Fruit fly (Drosophila melanogaster) whole organism, prepupa: ENCODE measurements around the gene Vm26Ab.

Source experiments
- Blimp-1 ChIP-seq: fragments of 200-800 bp; sonication (Bioruptor generic); optimal IDR thresholded peaks from 3 replicates; lab custom pipeline; 2017; ENCODE audit warnings: missing biosample characterization, missing genetic modification characterization, mild to moderate bottlenecking, moderate library complexity, missing genetic modification reagents
- CG10669 ChIP-seq: fragments of 200-800 bp; sonication (Bioruptor generic); optimal IDR thresholded peaks from 3 replicates; lab custom pipeline; 2018; ENCODE audit warnings: missing biosample characterization, mild to moderate bottlenecking, missing genetic modification characterization, moderate library complexity
- CG11294 ChIP-seq: fragments of 200-800 bp; sonication (Bioruptor generic); IDR thresholded peaks from 2 replicates; pipeline ENCODE4 v1.3.6; 2022; ENCODE audit warnings: missing biosample characterization, missing genetic modification characterization
- CG11902 ChIP-seq: fragments of 200-800 bp; sonication (Bioruptor generic); optimal IDR thresholded peaks from 3 replicates; lab custom pipeline; 2016; ENCODE audit warnings: missing biosample characterization, missing genetic modification characterization
- CG15336 ChIP-seq: fragments of 200-800 bp; sonication (Bioruptor generic); IDR thresholded peaks from 2 replicates; pipeline ENCODE4 v1.3.6; 2022; ENCODE audit warnings: missing biosample characterization, missing genetic modification characterization
- CG1621 ChIP-seq: fragments of 200-800 bp; sonication (Bioruptor generic); optimal IDR thresholded peaks from 3 replicates; lab custom pipeline; 2018; ENCODE audit warnings: missing biosample characterization, mild to moderate bottlenecking, missing genetic modification characterization
- CG16779 ChIP-seq: fragments of 200-800 bp; sonication (Bioruptor generic); optimal IDR thresholded peaks from 3 replicates; lab custom pipeline; 2017; ENCODE audit warnings: missing biosample characterization, mild to moderate bottlenecking, missing genetic modification characterization
- CG31627 ChIP-seq: fragments of 200-800 bp; sonication (Bioruptor generic); optimal IDR thresholded peaks from 3 replicates; lab custom pipeline; 2016; ENCODE audit warnings: missing biosample characterization, missing genetic modification characterization
- CG4318 ChIP-seq: fragments of 200-800 bp; sonication (Bioruptor generic); optimal IDR thresholded peaks from 3 replicates; lab custom pipeline; 2017; ENCODE audit warnings: missing biosample characterization, mild to moderate bottlenecking, missing genetic modification characterization
- CG6163 ChIP-seq: fragments of 200-800 bp; sonication (Bioruptor generic); IDR thresholded peaks from 3 replicates; pipeline ENCODE4 v1.3.6; 2022; ENCODE audit warnings: missing biosample characterization, missing genetic modification characterization
- CG6276 ChIP-seq: fragments of 200-800 bp; sonication (Bioruptor generic); optimal IDR thresholded peaks from 2 replicates; lab custom pipeline; 2017; ENCODE audit warnings: missing biosample characterization, mild to moderate bottlenecking, missing genetic modification characterization
- CG6792 ChIP-seq: fragments of 200-800 bp; sonication (Bioruptor generic); optimal IDR thresholded peaks from 3 replicates; lab custom pipeline; 2016; ENCODE audit warnings: missing biosample characterization, missing genetic modification characterization
- CG6808 ChIP-seq: fragments of 200-800 bp; sonication (Bioruptor generic); optimal IDR thresholded peaks from 3 replicates; lab custom pipeline; 2017; ENCODE audit warnings: missing biosample characterization, missing genetic modification characterization, mild to moderate bottlenecking, moderate library complexity, missing genetic modification reagents
- CG6854 ChIP-seq: fragments of 200-800 bp; sonication (Bioruptor generic); optimal IDR thresholded peaks from 2 replicates; lab custom pipeline; 2017; ENCODE audit warnings: missing biosample characterization, mild to moderate bottlenecking, missing genetic modification characterization
- CG8119 ChIP-seq: fragments of 200-800 bp; sonication (Bioruptor generic); IDR thresholded peaks from 3 replicates; pipeline ENCODE4 v1.3.6; 2022; ENCODE audit warnings: missing biosample characterization, missing genetic modification characterization
- CG9139 ChIP-seq: fragments of 200-800 bp; sonication (Bioruptor generic); optimal IDR thresholded peaks from 3 replicates; lab custom pipeline; 2017; ENCODE audit warnings: missing biosample characterization, mild to moderate bottlenecking, missing genetic modification characterization
- Eip75B ChIP-seq: fragments of 200-800 bp; sonication (Bioruptor generic); optimal IDR thresholded peaks from 3 replicates; lab custom pipeline; 2016; ENCODE audit warnings: missing biosample characterization, missing genetic modification characterization
- Eip78C ChIP-seq: fragments of 200-800 bp; sonication (Bioruptor generic); peaks from one replicate; lab custom pipeline; 2016; ENCODE audit warnings: missing biosample characterization, missing genetic modification characterization
- Eip93F ChIP-seq: fragments of 200-800 bp; sonication (Bioruptor generic); optimal IDR thresholded peaks from 2 replicates; lab custom pipeline; 2016; ENCODE audit warnings: missing biosample characterization, mild to moderate bottlenecking, missing genetic modification characterization
- Ets21C ChIP-seq: fragments of 200-800 bp; sonication (Bioruptor generic); optimal IDR thresholded peaks from 3 replicates; lab custom pipeline; 2016; ENCODE audit warnings: missing biosample characterization, missing genetic modification characterization
- Gug ChIP-seq: fragments of 200-800 bp; sonication (Bioruptor generic); IDR thresholded peaks from 2 replicates; pipeline ENCODE4 v1.3.6; 2022; ENCODE audit warnings: missing biosample characterization, missing genetic modification characterization
- Hr38 ChIP-seq: sonication (Bioruptor generic); optimal IDR thresholded peaks from 2 replicates; lab custom pipeline; 2016; ENCODE audit warnings: missing biosample characterization, missing genetic modification characterization
- Hr39 ChIP-seq: fragments of 200-800 bp; sonication (Bioruptor generic); optimal IDR thresholded peaks from 2 replicates; lab custom pipeline; 2016; ENCODE audit warnings: missing biosample characterization, missing genetic modification characterization
- Hr4 ChIP-seq: fragments of 200-800 bp; sonication (Bioruptor generic); optimal IDR thresholded peaks from 3 replicates; lab custom pipeline; 2016; ENCODE audit warnings: missing biosample characterization, missing genetic modification characterization
- Lpt ChIP-seq: fragments of 200-800 bp; sonication (Bioruptor generic); optimal IDR thresholded peaks from 3 replicates; lab custom pipeline; 2016; ENCODE audit warnings: missing biosample characterization, missing genetic modification characterization
- Met ChIP-seq: fragments of 200-800 bp; sonication (Bioruptor generic); optimal IDR thresholded peaks from 3 replicates; lab custom pipeline; 2016; ENCODE audit warnings: missing biosample characterization, missing genetic modification characterization
- Smox ChIP-seq: fragments of 200-800 bp; sonication (Bioruptor generic); optimal IDR thresholded peaks from 3 replicates; lab custom pipeline; 2016; ENCODE audit warnings: missing biosample characterization, missing genetic modification characterization
- Sox102F ChIP-seq: fragments of 200-800 bp; sonication (Bioruptor generic); optimal IDR thresholded peaks from 2 replicates; lab custom pipeline; 2016; ENCODE audit warnings: missing biosample characterization, mild to moderate bottlenecking, missing genetic modification characterization
- Sox14 ChIP-seq: fragments of 200-800 bp; sonication (Bioruptor generic); optimal IDR thresholded peaks from 3 replicates; lab custom pipeline; 2016; ENCODE audit warnings: missing biosample characterization, missing genetic modification characterization
- Sox15 ChIP-seq: fragments of 200-800 bp; sonication (Bioruptor generic); optimal IDR thresholded peaks from 3 replicates; lab custom pipeline; 2016; ENCODE audit warnings: missing biosample characterization, missing genetic modification characterization
- cyc ChIP-seq: fragments of 200-800 bp; sonication (Bioruptor generic); optimal IDR thresholded peaks from 3 replicates; lab custom pipeline; 2016; ENCODE audit warnings: missing biosample characterization, missing genetic modification characterization
- eg ChIP-seq: fragments of 200-800 bp; sonication (Bioruptor generic); IDR thresholded peaks from 3 replicates; pipeline ENCODE4 v1.3.6; 2022; ENCODE audit warnings: missing biosample characterization, missing genetic modification characterization
- esn ChIP-seq: fragments of 200-800 bp; sonication (Bioruptor generic); optimal IDR thresholded peaks from 2 replicates; lab custom pipeline; 2016; ENCODE audit warnings: missing biosample characterization, mild to moderate bottlenecking, missing genetic modification characterization, moderate library complexity
- fd59A ChIP-seq: fragments of 200-800 bp; sonication (Bioruptor generic); optimal IDR thresholded peaks from 2 replicates; lab custom pipeline; 2017; ENCODE audit warnings: missing biosample characterization, mild to moderate bottlenecking, missing genetic modification characterization, missing genetic modification reagents
- fkh ChIP-seq: fragments of 200-800 bp; sonication (Bioruptor generic); optimal IDR thresholded peaks from 3 replicates; lab custom pipeline; 2017; ENCODE audit warnings: missing biosample characterization, mild to moderate bottlenecking, missing genetic modification characterization, moderate library complexity
- lz ChIP-seq: fragments of 200-800 bp; sonication (Bioruptor generic); optimal IDR thresholded peaks from 3 replicates; lab custom pipeline; 2016; ENCODE audit warnings: missing biosample characterization, missing genetic modification characterization
- svp ChIP-seq: fragments of 200-800 bp; sonication (Bioruptor generic); peaks from one replicate; lab custom pipeline; 2016; ENCODE audit warnings: missing biosample characterization, missing genetic modification characterization
- topi ChIP-seq: fragments of 200-800 bp; sonication (Bioruptor generic); optimal IDR thresholded peaks from 3 replicates; lab custom pipeline; 2016; ENCODE audit warnings: missing biosample characterization, missing genetic modification characterization
- vri ChIP-seq: fragments of 200-800 bp; sonication (Bioruptor generic); optimal IDR thresholded peaks from 3 replicates; lab custom pipeline; 2016; ENCODE audit warnings: missing biosample characterization, mild to moderate bottlenecking, missing genetic modification characterization

Gene Vm26Ab

dm6 chr2L:5964851-5965250, 8.0 kb downstream of the Vm26Ab start, which contains the start of gene psd:
Gene psd, minus strand, starts transcription at chr2L:5964951.
- TF ChIP-seq Eip78C (GFP tag; lab: Kevin White, UChicago) (peak; percentile 48), CG8119 (no peak), esn (no peak)

DNA sequence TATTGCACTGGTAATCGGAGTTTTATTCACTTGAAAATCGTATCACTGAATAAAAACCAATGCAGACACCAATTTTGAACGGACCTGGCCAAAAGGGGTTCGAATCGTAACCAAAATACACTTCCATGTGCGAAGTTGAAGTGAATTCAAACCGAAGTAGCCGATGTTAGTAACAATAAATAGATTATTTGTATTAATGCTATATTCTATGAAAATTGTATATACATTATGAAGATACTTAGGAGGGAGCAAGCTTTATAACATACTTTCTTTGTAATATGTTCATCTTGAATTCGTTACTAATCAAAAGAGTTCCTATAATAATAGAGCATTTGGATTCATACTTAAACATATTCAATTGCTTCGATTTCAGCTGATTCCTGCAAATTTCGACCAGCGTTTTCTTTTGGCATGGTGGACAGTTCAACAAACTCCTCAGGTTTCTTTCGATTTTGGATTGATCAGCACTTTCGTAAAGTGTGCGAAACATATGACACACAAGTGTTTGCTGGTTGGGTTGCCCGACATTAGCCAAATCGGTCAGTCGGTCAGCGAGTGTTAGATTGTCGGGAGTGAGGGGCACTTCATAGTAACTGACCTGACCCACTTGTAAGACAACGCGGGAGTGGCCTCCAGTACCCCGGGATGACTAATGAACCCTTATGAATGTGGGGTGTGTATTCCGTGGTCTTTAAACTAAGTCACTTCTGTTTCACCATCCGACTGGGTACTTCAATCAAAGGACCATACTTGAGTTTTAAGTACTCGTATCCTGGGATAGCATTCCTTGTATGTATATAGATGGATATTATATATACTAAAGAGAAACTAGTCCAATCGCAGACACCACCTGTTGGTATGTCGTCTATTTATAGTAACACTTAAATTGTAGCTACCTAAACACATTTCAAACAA, 11.2 kb downstream of the Vm26Ab start, which contains the start of the genes CG13992 and Ucp4C:
Gene CG13992 (minus strand): TSS at position 51 of the 915 bp plus-strand sequence.
Gene Ucp4C (plus strand): TSS at position 865 of the 915 bp plus-strand sequence.
- no peak for TF ChIP-seq CG11902 (GFP tag; lab: Kevin White, UChicago)
- no peak for TF ChIP-seq CG15336 (GFP tag; lab: Robert Waterston, UW)
- no peak for TF ChIP-seq CG16779 (tag; lab: Kevin White, UChicago)

- TF ChIP-seq CG6808 (GFP tag; lab: Kevin White, UChicago) (no peak), Blimp-1 (no peak), fd59A (GFP tag; lab: Kevin White, UChicago) (no peak), Gug (GFP tag; lab: Robert Waterston, UW) (no peak), fkh (no peak), Eip78C (GFP tag; lab: Kevin White, UChicago) (no peak), Hr38 (GFP tag; lab: Kevin White, UChicago) (no peak), Hr4 (no peak), svp (GFP tag; lab: Kevin White, UChicago) (no peak), Eip93F (no peak), Ets21C (GFP tag; lab: Kevin White, UChicago) (no peak), Sox14 (no peak), Lpt (GFP tag; lab: Kevin White, UChicago) (no peak)
- TF ChIP-seq, all 60 proteins: peak for 0
These were observed 12.8 kb downstream of the Vm26Ab start, which contains the start of gene Ucp4B for dm6 chr2L:5969559-5969958. Gene Ucp4B, plus strand, starts transcription at chr2L:5969859.

DNA sequence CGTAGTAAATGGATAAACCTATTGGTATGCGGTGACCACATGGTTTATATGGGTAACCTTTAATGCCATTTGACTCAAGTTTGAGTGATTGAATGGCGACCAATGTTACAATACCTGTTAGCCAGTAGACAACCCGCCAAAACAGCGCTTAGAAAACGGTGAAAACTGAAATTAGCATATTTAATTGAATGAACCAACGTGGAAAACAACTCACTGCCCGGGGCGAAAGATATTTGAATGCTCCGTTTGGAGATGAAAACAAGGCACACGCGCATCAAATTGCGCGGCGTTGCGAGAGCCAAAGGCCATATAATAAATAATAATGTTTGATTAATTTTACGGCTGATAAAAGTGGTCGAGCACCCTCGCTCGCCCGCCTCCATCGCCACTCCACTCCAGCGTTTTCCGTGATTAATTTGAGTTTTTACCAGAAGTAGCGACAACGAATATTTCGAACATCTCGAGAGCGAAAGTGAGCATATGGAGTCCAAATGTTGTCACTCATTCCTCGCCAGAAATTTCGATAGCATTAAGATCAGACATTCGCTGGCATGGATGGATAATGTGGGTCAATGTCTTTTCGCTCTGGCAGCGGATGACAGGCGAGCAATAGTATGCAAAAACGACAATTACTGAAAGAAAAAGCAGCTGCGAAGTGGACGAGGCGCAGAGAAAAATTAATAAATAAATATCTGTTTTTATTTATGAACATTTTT, 14.4 kb downstream of the Vm26Ab start:
- peak; percentile 41 for TF ChIP-seq Eip78C (GFP tag; lab: Kevin White, UChicago)
- TF ChIP-seq svp (GFP tag; lab: Kevin White, UChicago), result peak; percentile 96
- no peak for TF ChIP-seq CG8119

DNA sequence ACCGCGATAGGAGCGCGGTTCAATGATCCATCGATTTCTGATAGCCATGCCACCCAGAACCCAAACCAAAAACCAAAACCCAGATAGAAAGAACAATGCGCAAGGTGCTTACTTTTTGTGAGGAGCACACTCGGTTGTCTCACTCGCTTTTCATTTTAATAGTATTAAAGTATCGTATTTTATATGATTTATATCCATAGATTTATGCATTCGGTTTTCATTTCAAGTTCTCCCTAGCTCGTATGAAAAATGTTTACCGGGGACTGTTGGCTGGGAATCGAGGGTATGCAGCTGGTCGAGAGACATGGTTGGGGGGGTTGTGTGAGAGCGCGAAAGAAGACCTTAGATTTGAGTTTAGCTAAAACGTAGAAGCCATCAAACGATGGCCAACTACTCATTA, 15.2 kb downstream of the Vm26Ab start:
- TF ChIP-seq lz (GFP tag; lab: Kevin White, UChicago), result peak; percentile 44
- TF ChIP-seq Sox14, result peak; percentile 23
- peak; percentile 57 for TF ChIP-seq esn
- TF ChIP-seq CG6276 (GFP tag; lab: Kevin White, UChicago), result no peak
- TF ChIP-seq Hr39 (GFP tag; lab: Kevin White, UChicago), result peak; percentile 47
- TF ChIP-seq Eip75B, result no peak
- TF ChIP-seq Sox102F (GFP tag; lab: Kevin White, UChicago), result peak; percentile 14
- peak; percentile 73 for TF ChIP-seq Eip78C (GFP tag; lab: Kevin White, UChicago)
- TF ChIP-seq cyc, result peak; percentile 25
- TF ChIP-seq eg, result no peak
- TF ChIP-seq CG31627 (GFP tag; lab: Kevin White, UChicago), result peak; percentile 52
- no peak for TF ChIP-seq CG4318
- peak; percentile 38 for TF ChIP-seq vri
- TF ChIP-seq CG6792 (GFP tag; lab: Kevin White, UChicago), result no peak
- TF ChIP-seq CG9139 (GFP tag; lab: Kevin White, UChicago), result no peak
- TF ChIP-seq topi (GFP tag; lab: Kevin White, UChicago), result peak; percentile 47
- TF ChIP-seq svp (GFP tag; lab: Kevin White, UChicago), result peak; percentile 84
- TF ChIP-seq Met (GFP tag; lab: Kevin White, UChicago), result peak; percentile 34
- TF ChIP-seq CG6808 (GFP tag; lab: Kevin White, UChicago), result no peak
- no peak for TF ChIP-seq CG1621 (tag; lab: Kevin White, UChicago)
- peak; percentile 36; the same call in 1 of the 2 replicates for TF ChIP-seq CG15336 (GFP tag; lab: Robert Waterston, UW)
- TF ChIP-seq Ets21C (GFP tag; lab: Kevin White, UChicago), result peak; percentile 4
- no peak for TF ChIP-seq CG6163
- TF ChIP-seq CG11902 (GFP tag; lab: Kevin White, UChicago), result no peak
- no peak for TF ChIP-seq CG10669
- no peak for TF ChIP-seq Sox15
- TF ChIP-seq Smox (GFP tag; lab: Kevin White, UChicago), result peak; percentile 50
- no peak for TF ChIP-seq CG11294
- TF ChIP-seq CG6854, result no peak
- TF ChIP-seq, all 60 proteins: peak for 15
